Fruit fly (Drosophila melanogaster): ENCODE measurements around the gene CG15130.
A peak's percentile ranks its signal among the peaks of the same experiment; 100 is the strongest.

The CG15130 gene

dm6 chr2L:20399239-20399638, 25.2 kb downstream of the CG15130 start (continued):
- TF ChIP-seq Atf6 (GFP tag; IDR thresholded peaks at IDR 0.05) (no peak), CG13123 (GFP tag; optimal IDR thresholded peaks at IDR 0.05) (no peak), caup (GFP tag; optimal IDR thresholded peaks at IDR 0.05; ENCODE audit: severe bottlenecking) (no peak), cas (GFP tag; IDR thresholded peaks at IDR 0.05) (no peak), Adf1 (GFP tag; IDR thresholded peaks at IDR 0.05) (peak; percentile 12; the same call in 1 of the 2 replicates), CG15514 (GFP tag; optimal IDR thresholded peaks at IDR 0.05) (peak; percentile 24), tll (GFP tag; optimal IDR thresholded peaks at IDR 0.05) (no peak), toy (GFP tag; IDR thresholded peaks at IDR 0.05) (no peak), CG7357 (GFP tag; IDR thresholded peaks at IDR 0.05) (no peak), CG7963 (GFP tag; IDR thresholded peaks at IDR 0.05; ENCODE audit: partially characterized antibody) (no peak), kni (GFP tag; optimal IDR thresholded peaks at IDR 0.05) (no peak), crol (GFP tag; IDR thresholded peaks at IDR 0.05) (peak; percentile 74), zf30C (GFP tag; optimal IDR thresholded peaks at IDR 0.05) (no peak), gce (GFP tag; IDR thresholded peaks at IDR 0.05) (no peak), tna (GFP tag; IDR thresholded peaks at IDR 0.05; ENCODE audit: partially characterized antibody) (no peak), HmgD (GFP tag; optimal IDR thresholded peaks at IDR 0.05) (no peak), eve (GFP tag; optimal IDR thresholded peaks at IDR 0.05) (no peak), Ets65A (GFP tag) (peak; percentile 63), CG34422 (GFP tag; IDR thresholded peaks at IDR 0.05) (no peak), CG3995 (GFP tag; optimal IDR thresholded peaks at IDR 0.05) (peak; percentile 11), sisA (GFP tag; IDR thresholded peaks at IDR 0.05) (no peak), CG10959 (GFP tag; IDR thresholded peaks at IDR 0.05) (no peak), Oli (tag; optimal IDR thresholded peaks at IDR 0.05) (no peak), CG4282 (GFP tag; optimal IDR thresholded peaks at IDR 0.05) (no peak), CG34376 (GFP tag; optimal IDR thresholded peaks at IDR 0.05) (peak; percentile 6), aop (GFP tag; IDR thresholded peaks at IDR 0.05) (no peak), ato (GFP tag; IDR thresholded peaks at IDR 0.05; ENCODE audit: partially characterized antibody) (no peak), gsb (GFP tag; IDR thresholded peaks at IDR 0.05) (no peak), dan (GFP tag; IDR thresholded peaks at IDR 0.05) (no peak), sd (tag; optimal IDR thresholded peaks at IDR 0.05) (peak; percentile 65), trem (tag; optimal IDR thresholded peaks at IDR 0.05) (no peak), Dad (GFP tag; optimal IDR thresholded peaks at IDR 0.05) (no peak), Rfx (GFP tag; IDR thresholded peaks at IDR 0.05) (peak; percentile 40; the same call in 1 of the 2 replicates), luna (GFP tag; optimal IDR thresholded peaks at IDR 0.05) (no peak), CG32772 (GFP tag; IDR thresholded peaks at IDR 0.05) (no peak), E2f2 (GFP tag; IDR thresholded peaks at IDR 0.05) (no peak), sim (GFP tag; IDR thresholded peaks at IDR 0.05) (no peak), usp (GFP tag; optimal IDR thresholded peaks at IDR 0.05) (no peak), CG13287 (GFP tag; IDR thresholded peaks at IDR 0.05; ENCODE audit: partially characterized antibody) (peak; percentile 31; the same call in 1 of the 2 replicates), kay (GFP tag; optimal IDR thresholded peaks at IDR 0.05) (peak; percentile 61), hb (GFP tag; IDR thresholded peaks at IDR 0.05; ENCODE audit: partially characterized antibody) (no peak), CG32532 (GFP tag; IDR thresholded peaks at IDR 0.05) (no peak), CG5180 (GFP tag; optimal IDR thresholded peaks at IDR 0.05) (peak; percentile 99), Drgx (GFP tag; IDR thresholded peaks at IDR 0.05) (no peak), pb (GFP tag; optimal IDR thresholded peaks at IDR 0.05) (no peak), CG7372 (GFP tag; IDR thresholded peaks at IDR 0.05) (peak; percentile 78), ttk (GFP tag; IDR thresholded peaks at IDR 0.05) (no peak), CG12071 (GFP tag; optimal IDR thresholded peaks at IDR 0.05) (peak; percentile 45), jigr1 (GFP tag; IDR thresholded peaks at IDR 0.05) (no peak), CG15479 (GFP tag; optimal IDR thresholded peaks at IDR 0.05) (no peak), org-1 (GFP tag; optimal IDR thresholded peaks at IDR 0.05) (no peak), Meics (GFP tag; optimal IDR thresholded peaks at IDR 0.05) (no peak)

Data from whole organism, embryonic.